Fruit fly (Drosophila melanogaster) whole organism, adult: ENCODE results near the gene CG10907.

Source experiments
- CG11617 ChIP-seq: fragments of 200-800 bp; sonication (Bioruptor generic); optimal IDR thresholded peaks from 2 replicates; lab custom pipeline; 2017; ENCODE audit warnings: mild to moderate bottlenecking, missing biosample characterization, missing genetic modification reagents, missing genetic modification characterization
- CG12768 ChIP-seq: fragments of 200-800 bp; sonication (Bioruptor generic); optimal IDR thresholded peaks from 2 replicates; lab custom pipeline; 2017; ENCODE audit warnings: missing biosample characterization, missing genetic modification characterization, mild to moderate bottlenecking, moderate library complexity, missing genetic modification reagents
- CG14711 ChIP-seq: fragments of 200-800 bp; sonication (Bioruptor generic); optimal IDR thresholded peaks from 2 replicates; lab custom pipeline; 2018; ENCODE audit warnings: missing biosample characterization, mild to moderate bottlenecking, missing genetic modification characterization, moderate library complexity
- CG1620 ChIP-seq: fragments of 200-800 bp; sonication (Bioruptor generic); optimal IDR thresholded peaks from 2 replicates; lab custom pipeline; 2016; ENCODE audit warnings: missing biosample characterization, missing genetic modification characterization
- CG33017 ChIP-seq: fragments of 200-800 bp; sonication (Bioruptor generic); optimal IDR thresholded peaks from 2 replicates; lab custom pipeline; 2018; ENCODE audit warnings: missing biosample characterization, mild to moderate bottlenecking, missing genetic modification characterization, moderate library complexity
- CG5204 ChIP-seq: fragments of 200-800 bp; sonication (Bioruptor generic); optimal IDR thresholded peaks from 2 replicates; lab custom pipeline; 2016; ENCODE audit warnings: missing biosample characterization, missing genetic modification characterization
- CG7045 ChIP-seq: fragments of 200-800 bp; sonication (Bioruptor generic); optimal IDR thresholded peaks from 2 replicates; lab custom pipeline; 2017; ENCODE audit warnings: missing biosample characterization, mild to moderate bottlenecking, missing genetic modification characterization
- Crg-1 ChIP-seq: fragments of 200-800 bp; sonication (Bioruptor generic); optimal IDR thresholded peaks from 2 replicates; lab custom pipeline; 2016; ENCODE audit warnings: missing biosample characterization, missing genetic modification characterization
- Hr96 ChIP-seq: fragments of 200-800 bp; sonication (Bioruptor generic); optimal IDR thresholded peaks from 2 replicates; lab custom pipeline; 2016; ENCODE audit warnings: missing biosample characterization, missing genetic modification characterization
- Mnt ChIP-seq: fragments of 200-800 bp; sonication (Bioruptor generic); optimal IDR thresholded peaks from 2 replicates; lab custom pipeline; 2016; ENCODE audit warnings: missing biosample characterization, mild to moderate bottlenecking, missing genetic modification characterization
- bab1 ChIP-seq: fragments of 200-800 bp; sonication (Bioruptor generic); optimal IDR thresholded peaks from 3 replicates; lab custom pipeline; 2019; ENCODE audit warnings: missing biosample characterization, mild to moderate bottlenecking, missing genetic modification characterization, moderate library complexity
- cic ChIP-seq: fragments of 200-800 bp; sonication (Bioruptor generic); optimal IDR thresholded peaks from 2 replicates; lab custom pipeline; 2017; ENCODE audit warnings: missing biosample characterization, mild to moderate bottlenecking, missing genetic modification characterization, moderate library complexity
- cnc ChIP-seq, 2 experiments: fragments of >200 bp; optimal IDR thresholded peaks; 2 replicates each; lab custom pipeline; 2017
- kay ChIP-seq: fragments of 200-800 bp; sonication (Bioruptor generic); peaks from one replicate; lab custom pipeline; 2016; ENCODE audit warnings: missing biosample characterization, missing genetic modification characterization, borderline replicate concordance
- ovo ChIP-seq: fragments of 200-800 bp; sonication (Bioruptor generic); optimal IDR thresholded peaks from 2 replicates; lab custom pipeline; 2016; ENCODE audit warnings: missing biosample characterization, missing genetic modification characterization
- pad ChIP-seq: fragments of 200-800 bp; sonication (Bioruptor generic); optimal IDR thresholded peaks from 3 replicates; lab custom pipeline; 2017; ENCODE audit warnings: missing biosample characterization, missing genetic modification characterization, mild to moderate bottlenecking, moderate library complexity, missing genetic modification reagents
- tj ChIP-seq: fragments of 200-800 bp; sonication (Bioruptor generic); optimal IDR thresholded peaks from 3 replicates; lab custom pipeline; 2017; ENCODE audit warnings: missing biosample characterization, mild to moderate bottlenecking, missing genetic modification characterization, moderate library complexity
- toe ChIP-seq: fragments of 200-800 bp; sonication (Bioruptor generic); optimal IDR thresholded peaks from 2 replicates; lab custom pipeline; 2016; ENCODE audit warnings: missing biosample characterization, missing genetic modification characterization

Gene CG10907

dm6 chr3L:11825560-11826153 lies 32.3 kb downstream of the CG10907 start, which contains the start of gene CG32095:
Gene CG32095 (minus strand): TSS chr3L:11825732.
- TF ChIP-seq CG7045 (GFP tag; lab: Kevin White, UChicago) (no peak), Crg-1 (no peak), bab1 (GFP tag; lab: Kevin White, UChicago) (no peak), cnc (optimal IDR thresholded peaks at IDR 0.05; lab: Kevin White, UChicago) (no peak), CG5204 (GFP tag; lab: Kevin White, UChicago) (no peak), pad (GFP tag; lab: Kevin White, UChicago) (no peak), cic (no peak), Hr96 (GFP tag; lab: Kevin White, UChicago) (no peak), ovo (GFP tag; lab: Kevin White, UChicago) (no peak), CG1620 (GFP tag; lab: Kevin White, UChicago) (no peak), CG14711 (no peak), Mnt (GFP tag; lab: Kevin White, UChicago) (no peak), kay (GFP tag; lab: Kevin White, UChicago) (no peak), CG11617 (GFP tag; lab: Kevin White, UChicago) (no peak), CG12768 (no peak)

dm6 chr3L:11828730-11829129 lies 35.4 kb downstream of the CG10907 start, which contains the start of gene CG7264:
Gene CG7264 (plus strand): TSS chr3L:11829030.
- TF ChIP-seq CG7045 (GFP tag; lab: Kevin White, UChicago) = no peak
- TF ChIP-seq cnc (optimal IDR thresholded peaks at IDR 0.05; lab: Kevin White, UChicago) = no peak
- TF ChIP-seq tj = no peak
- TF ChIP-seq pad (GFP tag; lab: Kevin White, UChicago) = no peak
- no peak for TF ChIP-seq CG1620 (GFP tag; lab: Kevin White, UChicago)
- no peak for TF ChIP-seq ovo (GFP tag; lab: Kevin White, UChicago)
- no peak for TF ChIP-seq Hr96 (GFP tag; lab: Kevin White, UChicago)
- TF ChIP-seq toe = no peak
- no peak for TF ChIP-seq bab1 (GFP tag; lab: Kevin White, UChicago)
- no peak for TF ChIP-seq cic
- no peak for TF ChIP-seq CG5204 (GFP tag; lab: Kevin White, UChicago)
- no peak for TF ChIP-seq kay (GFP tag; lab: Kevin White, UChicago)

- TF ChIP-seq cic = no peak
- no peak for TF ChIP-seq CG7045 (GFP tag; lab: Kevin White, UChicago)
- no peak for TF ChIP-seq CG12768
- TF ChIP-seq Crg-1 = no peak
- TF ChIP-seq CG33017 = no peak
- no peak for TF ChIP-seq bab1 (GFP tag; lab: Kevin White, UChicago)
- TF ChIP-seq pad (GFP tag; lab: Kevin White, UChicago) = no peak
- no peak for TF ChIP-seq tj
- TF ChIP-seq CG11617 (GFP tag; lab: Kevin White, UChicago) = no peak
Measured at dm6 chr3L:11831199-11831598, 37.9 kb downstream of the CG10907 start.

- TF ChIP-seq tj (no peak), CG7045 (GFP tag; lab: Kevin White, UChicago) (no peak), CG5204 (GFP tag; lab: Kevin White, UChicago) (no peak), cic (no peak), pad (GFP tag; lab: Kevin White, UChicago) (peak; percentile 7)
Measured at dm6 chr3L:11832360-11833295, 39.3 kb downstream of the CG10907 start.

dm6 chr3L:11833296-11833717 lies 40.0 kb downstream of the CG10907 start, which contains the start of gene CycA:
Gene CycA (minus strand): TSS chr3L:11833578.
- TF ChIP-seq bab1 (GFP tag; lab: Kevin White, UChicago) = peak; percentile 31
- TF ChIP-seq CG5204 (GFP tag; lab: Kevin White, UChicago) = no peak

- TF ChIP-seq Hr96 (GFP tag; lab: Kevin White, UChicago) = no peak
- TF ChIP-seq CG33017 = no peak
- no peak for TF ChIP-seq pad (GFP tag; lab: Kevin White, UChicago)
Measured at dm6 chr3L:11836575-11837077, 43.3 kb downstream of the CG10907 start, which contains the start of gene CG43064. Gene CG43064 (minus strand): TSS chr3L:11836721.
